Fruit fly (Drosophila melanogaster) whole organism, prepupa: Measurements from ENCODE around the gene Pex19.

Experiments
- CG10669 ChIP-seq: fragments of 200-800 bp; sonication (Bioruptor generic); optimal IDR thresholded peaks from 3 replicates; lab custom pipeline; 2018; ENCODE audit warnings: missing biosample characterization, mild to moderate bottlenecking, missing genetic modification characterization, moderate library complexity
- CG11294 ChIP-seq: fragments of 200-800 bp; sonication (Bioruptor generic); IDR thresholded peaks from 2 replicates; pipeline ENCODE4 v1.3.6; 2022; ENCODE audit warnings: missing biosample characterization, missing genetic modification characterization
- CG11762 ChIP-seq: fragments of 200-800 bp; sonication (Bioruptor generic); optimal IDR thresholded peaks from 3 replicates; lab custom pipeline; 2016; ENCODE audit warnings: missing biosample characterization, missing genetic modification characterization; ENCODE audit not compliant: insufficient read depth
- CG15336 ChIP-seq: fragments of 200-800 bp; sonication (Bioruptor generic); IDR thresholded peaks from 2 replicates; pipeline ENCODE4 v1.3.6; 2022; ENCODE audit warnings: missing biosample characterization, missing genetic modification characterization
- CG1621 ChIP-seq: fragments of 200-800 bp; sonication (Bioruptor generic); optimal IDR thresholded peaks from 3 replicates; lab custom pipeline; 2018; ENCODE audit warnings: missing biosample characterization, mild to moderate bottlenecking, missing genetic modification characterization
- CG3032 ChIP-seq: fragments of 200-800 bp; optimal IDR thresholded peaks from 2 replicates; lab custom pipeline; 2019; ENCODE audit warnings: missing biosample characterization, mild to moderate bottlenecking, missing genetic modification characterization, moderate library complexity
- CG31627 ChIP-seq: fragments of 200-800 bp; sonication (Bioruptor generic); optimal IDR thresholded peaks from 3 replicates; lab custom pipeline; 2016; ENCODE audit warnings: missing biosample characterization, missing genetic modification characterization
- CG32006 ChIP-seq: fragments of 200-800 bp; sonication (Bioruptor generic); optimal IDR thresholded peaks from 3 replicates; lab custom pipeline; 2017; ENCODE audit warnings: missing biosample characterization, mild to moderate bottlenecking, missing genetic modification characterization
- CG34406 ChIP-seq: fragments of 200-800 bp; sonication (Bioruptor generic); optimal IDR thresholded peaks from 3 replicates; lab custom pipeline; 2016; ENCODE audit warnings: missing biosample characterization, missing genetic modification characterization
- CG6808 ChIP-seq: fragments of 200-800 bp; sonication (Bioruptor generic); optimal IDR thresholded peaks from 3 replicates; lab custom pipeline; 2017; ENCODE audit warnings: missing biosample characterization, missing genetic modification characterization, mild to moderate bottlenecking, moderate library complexity, missing genetic modification reagents
- CG7368 ChIP-seq: fragments of 200-800 bp; sonication (Bioruptor generic); optimal IDR thresholded peaks from 3 replicates; lab custom pipeline; 2016; ENCODE audit warnings: missing biosample characterization, missing genetic modification characterization
- CG8319 ChIP-seq: fragments of 200-800 bp; sonication (Bioruptor generic); optimal IDR thresholded peaks from 3 replicates; lab custom pipeline; 2016; ENCODE audit warnings: missing biosample characterization, missing genetic modification characterization
- CG8632 ChIP-seq: fragments of 200-800 bp; sonication (Bioruptor generic); optimal IDR thresholded peaks from 3 replicates; lab custom pipeline; 2016; ENCODE audit warnings: missing biosample characterization, missing genetic modification characterization
- Eip78C ChIP-seq: fragments of 200-800 bp; sonication (Bioruptor generic); peaks from one replicate; lab custom pipeline; 2016; ENCODE audit warnings: missing biosample characterization, missing genetic modification characterization
- Eip93F ChIP-seq: fragments of 200-800 bp; sonication (Bioruptor generic); optimal IDR thresholded peaks from 2 replicates; lab custom pipeline; 2016; ENCODE audit warnings: missing biosample characterization, mild to moderate bottlenecking, missing genetic modification characterization
- Ets21C ChIP-seq: fragments of 200-800 bp; sonication (Bioruptor generic); optimal IDR thresholded peaks from 3 replicates; lab custom pipeline; 2016; ENCODE audit warnings: missing biosample characterization, missing genetic modification characterization
- Gug ChIP-seq: fragments of 200-800 bp; sonication (Bioruptor generic); IDR thresholded peaks from 2 replicates; pipeline ENCODE4 v1.3.6; 2022; ENCODE audit warnings: missing biosample characterization, missing genetic modification characterization
- Hr38 ChIP-seq: sonication (Bioruptor generic); optimal IDR thresholded peaks from 2 replicates; lab custom pipeline; 2016; ENCODE audit warnings: missing biosample characterization, missing genetic modification characterization
- Hr4 ChIP-seq: fragments of 200-800 bp; sonication (Bioruptor generic); optimal IDR thresholded peaks from 3 replicates; lab custom pipeline; 2016; ENCODE audit warnings: missing biosample characterization, missing genetic modification characterization
- Lpt ChIP-seq: fragments of 200-800 bp; sonication (Bioruptor generic); optimal IDR thresholded peaks from 3 replicates; lab custom pipeline; 2016; ENCODE audit warnings: missing biosample characterization, missing genetic modification characterization
- Met ChIP-seq: fragments of 200-800 bp; sonication (Bioruptor generic); optimal IDR thresholded peaks from 3 replicates; lab custom pipeline; 2016; ENCODE audit warnings: missing biosample characterization, missing genetic modification characterization
- Smox ChIP-seq: fragments of 200-800 bp; sonication (Bioruptor generic); optimal IDR thresholded peaks from 3 replicates; lab custom pipeline; 2016; ENCODE audit warnings: missing biosample characterization, missing genetic modification characterization
- Sox102F ChIP-seq: fragments of 200-800 bp; sonication (Bioruptor generic); optimal IDR thresholded peaks from 2 replicates; lab custom pipeline; 2016; ENCODE audit warnings: missing biosample characterization, mild to moderate bottlenecking, missing genetic modification characterization
- Sox15 ChIP-seq: fragments of 200-800 bp; sonication (Bioruptor generic); optimal IDR thresholded peaks from 3 replicates; lab custom pipeline; 2016; ENCODE audit warnings: missing biosample characterization, missing genetic modification characterization
- achi ChIP-seq: fragments of 200-800 bp; sonication (Bioruptor generic); optimal IDR thresholded peaks from 3 replicates; lab custom pipeline; 2016; ENCODE audit warnings: missing biosample characterization, missing genetic modification characterization
- acj6 ChIP-seq: fragments of 200-800 bp; sonication (Bioruptor generic); optimal IDR thresholded peaks from 3 replicates; lab custom pipeline; 2016; ENCODE audit warnings: missing biosample characterization, missing genetic modification characterization
- dsx ChIP-seq: fragments of 200-800 bp; optimal IDR thresholded peaks from 3 replicates; lab custom pipeline; 2019; ENCODE audit warnings: missing biosample characterization, mild to moderate bottlenecking, missing genetic modification characterization, moderate library complexity; ENCODE audit not compliant: poor library complexity, severe bottlenecking
- eg ChIP-seq: fragments of 200-800 bp; sonication (Bioruptor generic); IDR thresholded peaks from 3 replicates; pipeline ENCODE4 v1.3.6; 2022; ENCODE audit warnings: missing biosample characterization, missing genetic modification characterization
- esn ChIP-seq: fragments of 200-800 bp; sonication (Bioruptor generic); optimal IDR thresholded peaks from 2 replicates; lab custom pipeline; 2016; ENCODE audit warnings: missing biosample characterization, mild to moderate bottlenecking, missing genetic modification characterization, moderate library complexity
- fd59A ChIP-seq: fragments of 200-800 bp; sonication (Bioruptor generic); optimal IDR thresholded peaks from 2 replicates; lab custom pipeline; 2017; ENCODE audit warnings: missing biosample characterization, mild to moderate bottlenecking, missing genetic modification characterization, missing genetic modification reagents
- fkh ChIP-seq: fragments of 200-800 bp; sonication (Bioruptor generic); optimal IDR thresholded peaks from 3 replicates; lab custom pipeline; 2017; ENCODE audit warnings: missing biosample characterization, mild to moderate bottlenecking, missing genetic modification characterization, moderate library complexity
- lz ChIP-seq: fragments of 200-800 bp; sonication (Bioruptor generic); optimal IDR thresholded peaks from 3 replicates; lab custom pipeline; 2016; ENCODE audit warnings: missing biosample characterization, missing genetic modification characterization
- pdm3 ChIP-seq: fragments of 200-800 bp; sonication (Bioruptor generic); optimal IDR thresholded peaks from 3 replicates; lab custom pipeline; 2016; ENCODE audit warnings: missing biosample characterization, missing genetic modification characterization
- spab ChIP-seq: fragments of 200-800 bp; sonication (Bioruptor generic); optimal IDR thresholded peaks from 2 replicates; lab custom pipeline; 2017; ENCODE audit warnings: missing biosample characterization, mild to moderate bottlenecking, missing genetic modification characterization, missing genetic modification reagents
- ss ChIP-seq, 2 experiments: fragments of 200-800 bp; sonication (Bioruptor generic); optimal IDR thresholded peaks; 2 replicates in 1 of 2; 3 replicates in 1 of 2; lab custom pipeline; 2017 to 2018; ENCODE audit warnings: mild to moderate bottlenecking in 2 of 2, missing biosample characterization in 2 of 2, missing genetic modification characterization in 2 of 2, moderate library complexity in 1 of 2
- svp ChIP-seq: fragments of 200-800 bp; sonication (Bioruptor generic); peaks from one replicate; lab custom pipeline; 2016; ENCODE audit warnings: missing biosample characterization, missing genetic modification characterization
- topi ChIP-seq: fragments of 200-800 bp; sonication (Bioruptor generic); optimal IDR thresholded peaks from 3 replicates; lab custom pipeline; 2016; ENCODE audit warnings: missing biosample characterization, missing genetic modification characterization

Gene Pex19

dm6 chr2L:12045941-12046855 is 45.4 kb upstream of the Pex19 start, which contains the start of gene CG6770 (continued):
- peak; percentile 76 for TF ChIP-seq Gug (GFP tag; lab: Robert Waterston, UW)
- peak; percentile 87 for TF ChIP-seq pdm3 (GFP tag; lab: Kevin White, UChicago)
- TF ChIP-seq Lpt, result peak; percentile 43
- TF ChIP-seq dsx (GFP tag; lab: Kevin White, UChicago), result peak; percentile 83
- TF ChIP-seq CG31627, result peak; percentile 82
- TF ChIP-seq CG8632 (GFP tag; lab: Kevin White, UChicago), result peak; percentile 88
- peak; percentile 64 for TF ChIP-seq CG1621 (tag; lab: Kevin White, UChicago)
- peak; percentile 76 for TF ChIP-seq CG11294 (GFP tag; lab: Robert Waterston, UW)
- peak; percentile 80 for TF ChIP-seq CG10669 (GFP tag; lab: Kevin White, UChicago)
- TF ChIP-seq Hr38, result no peak
- peak; percentile 91 for TF ChIP-seq Met (GFP tag; lab: Kevin White, UChicago)
- TF ChIP-seq Sox15 (GFP tag; lab: Kevin White, UChicago), result peak; percentile 61
- peak; percentile 94 for TF ChIP-seq svp
- peak; percentile 78 for TF ChIP-seq fd59A (GFP tag; lab: Kevin White, UChicago)
- TF ChIP-seq topi (GFP tag; lab: Kevin White, UChicago), result peak; percentile 87
- peak; percentile 94 for TF ChIP-seq Eip93F
- peak; percentile 90 for TF ChIP-seq lz (GFP tag; lab: Kevin White, UChicago)
- peak; percentile 83 for TF ChIP-seq CG32006 (GFP tag; lab: Kevin White, UChicago)
- peak; percentile 91 for TF ChIP-seq Sox102F (GFP tag; lab: Kevin White, UChicago)
- TF ChIP-seq CG3032, result peak; percentile 88
- TF ChIP-seq CG34406, result peak; percentile 89
- TF ChIP-seq eg (GFP tag; lab: Robert Waterston, UW), result peak; percentile 95
- TF ChIP-seq CG11762 (GFP tag; lab: Kevin White, UChicago), result peak; percentile 79
- TF ChIP-seq Ets21C (GFP tag; lab: Kevin White, UChicago), result peak; percentile 79
- peak; percentile 74 for TF ChIP-seq fkh (GFP tag; lab: Kevin White, UChicago)
- peak; percentile 92 for TF ChIP-seq CG15336 (GFP tag; lab: Robert Waterston, UW)
- peak; percentile 81 to 87 for TF ChIP-seq ss (GFP tag; optimal IDR thresholded peaks at IDR 0.05; lab: Kevin White, UChicago)
- peak; percentile 92 for TF ChIP-seq Smox
- peak; percentile 88 for TF ChIP-seq CG6808
- peak; percentile 78 for TF ChIP-seq spab (GFP tag; lab: Kevin White, UChicago)
- peak; percentile 93 for TF ChIP-seq esn
- TF ChIP-seq Eip78C (GFP tag; lab: Kevin White, UChicago), result peak; percentile 97
- TF ChIP-seq, all 60 proteins: peak for 59

- TF ChIP-seq CG8319 (GFP tag; lab: Kevin White, UChicago), result no peak
- peak; percentile 30 for TF ChIP-seq Hr4
- TF ChIP-seq achi (GFP tag; lab: Kevin White, UChicago), result no peak
Observed at dm6 chr2L:12046856-12047230, 44.8 kb upstream of the Pex19 start.

- TF ChIP-seq Hr4 (no peak), CG7368 (no peak), acj6 (GFP tag; lab: Kevin White, UChicago) (no peak), Eip78C (GFP tag; lab: Kevin White, UChicago) (no peak)
Observed at dm6 chr2L:12048723-12049122, 42.9 kb upstream of the Pex19 start, which contains the start of gene Plzf. Plzf (minus strand) TSS chr2L:12048918.
